Worm (Caenorhabditis elegans) whole organism, early embryonic: ENCODE results near the gene dod-20.

Experiments
- B0310.2 ChIP-seq: sonication (generic microtip); optimal IDR thresholded peaks from 2 replicates; lab custom pipeline; 2016; ENCODE audit warnings: mild to moderate bottlenecking, missing genetic modification characterization, missing compliant biosample characterization
- F13C5.2 ChIP-seq: sonication (generic microtip); optimal IDR thresholded peaks from 2 replicates; lab custom pipeline; 2017; ENCODE audit warnings: mild to moderate bottlenecking, missing genetic modification characterization, inconsistent platforms, missing compliant biosample characterization
- ama-1 ChIP-seq: fragments of 150-350 bp; optimal IDR thresholded peaks from 2 replicates; lab custom pipeline; 2014
- ceh-36 ChIP-seq: sonication (generic microtip); optimal IDR thresholded peaks from 2 replicates; lab custom pipeline; 2016; ENCODE audit warnings: missing genetic modification characterization, inconsistent platforms, missing compliant biosample characterization
- flt-1 ChIP-seq: fragments of 200-800 bp; sonication (Bioruptor generic); IDR thresholded peaks from 2 replicates; pipeline ENCODE4 v1.3.6; 2022; ENCODE audit warnings: missing genetic modification characterization, missing compliant biosample characterization
- hmbx-1 ChIP-seq: sonication (generic microtip); optimal IDR thresholded peaks from 2 replicates; lab custom pipeline; 2016; ENCODE audit warnings: mild to moderate bottlenecking, missing genetic modification characterization, missing compliant biosample characterization
- hmg-4 ChIP-seq: fragments of 200-800 bp; sonication (Bioruptor generic); optimal IDR thresholded peaks from 2 replicates; lab custom pipeline; 2018; ENCODE audit warnings: mild to moderate bottlenecking, missing genetic modification characterization, missing compliant biosample characterization
- hnd-1 ChIP-seq: sonication (generic microtip); optimal IDR thresholded peaks from 2 replicates; lab custom pipeline; 2016; ENCODE audit warnings: missing genetic modification characterization, missing compliant biosample characterization
- sea-1 ChIP-seq: fragments of 200-800 bp; sonication (Bioruptor generic); conservative IDR thresholded peaks from 2 replicates; pipeline ENCODE4 v1.3.6; 2022; ENCODE audit warnings: missing genetic modification characterization, missing compliant biosample characterization

- TF ChIP-seq B0310.2 (tag; lab: Kevin White, UChicago) (no peak), ama-1 (lab: Kevin White, UChicago) (no peak), hmbx-1 (no peak), hnd-1 (no peak), sea-1 (no peak), hmg-4 (no peak), ceh-36 (tag; lab: Kevin White, UChicago) (no peak), flt-1 (no peak), F13C5.2 (tag; lab: Kevin White, UChicago) (no peak)
Measured at ce11 chrV:468460-468859, 46.2 kb downstream of the dod-20 start, which contains the start of gene srbc-57.
